Fruit fly (Drosophila melanogaster) Kc167 (cell line): Measurements from ENCODE around the gene CG1246.

Experiments used
- Myc ChIP-seq: fragments of >200 bp; optimal IDR thresholded peaks from 2 replicates; lab custom pipeline; 2017; ENCODE audit warnings: missing external identifiers
- Sin3A ChIP-seq: fragments of >200 bp; optimal IDR thresholded peaks from 2 replicates; lab custom pipeline; 2018; ENCODE audit warnings: missing external identifiers
- h ChIP-seq: fragments of >200 bp; optimal IDR thresholded peaks from 3 replicates; lab custom pipeline; 2018; ENCODE audit warnings: missing external identifiers
- insv ChIP-seq: fragments of >200 bp; optimal IDR thresholded peaks from 3 replicates; lab custom pipeline; 2018; ENCODE audit warnings: missing external identifiers
- psq ChIP-seq: fragments of >200 bp; optimal IDR thresholded peaks from 2 replicates; lab custom pipeline; 2017; ENCODE audit warnings: missing external identifiers
- ttk ChIP-seq: sonication (Bioruptor generic); optimal IDR thresholded peaks from 2 replicates; lab custom pipeline; 2017; ENCODE audit warnings: missing external identifiers

The CG1246 gene

dm6 chr3L:2636023-2636968 is 11.6 kb upstream of the CG1246 start:
- TF ChIP-seq psq (lab: Kevin White, UChicago) = peak; percentile 71
- no peak for TF ChIP-seq insv (lab: Kevin White, UChicago)

dm6 chr3L:2643324-2643723 is 4.5 kb upstream of the CG1246 start, which contains the start of gene CG14949:
CG14949 (minus strand) TSS chr3L:2643424.
- TF ChIP-seq h (lab: Kevin White, UChicago) (no peak), Sin3A (lab: Kevin White, UChicago) (no peak), Myc (lab: Kevin White, UChicago) (no peak), insv (lab: Kevin White, UChicago) (no peak), ttk (lab: Kevin White, UChicago) (no peak), psq (lab: Kevin White, UChicago) (no peak)

DNA sequence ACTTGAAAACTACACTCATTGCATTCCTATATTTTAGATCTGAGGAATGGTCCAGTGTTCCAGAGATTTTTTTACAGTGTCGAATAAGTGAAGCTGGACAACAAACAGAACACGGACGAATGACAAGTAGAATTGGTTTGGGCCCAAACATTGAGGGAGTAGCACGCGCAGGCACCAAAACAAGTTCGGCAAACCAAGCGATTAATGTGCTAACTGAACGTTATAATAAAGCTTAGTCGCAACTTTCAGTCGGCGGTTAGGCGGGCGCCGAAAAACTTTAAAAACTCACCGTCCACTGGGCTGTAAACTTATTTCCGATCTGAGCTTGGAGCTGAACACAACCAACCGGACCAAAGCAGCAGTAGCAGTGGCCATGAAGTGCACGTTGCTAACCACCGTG is 2.8 kb upstream of the CG1246 start, which contains the start of gene CG1143:
TSS of gene CG1143 (plus strand) at position 301 of the 400 bp plus-strand sequence.
- TF ChIP-seq insv (lab: Kevin White, UChicago) (no peak), Myc (lab: Kevin White, UChicago) (no peak), Sin3A (lab: Kevin White, UChicago) (no peak)

DNA sequence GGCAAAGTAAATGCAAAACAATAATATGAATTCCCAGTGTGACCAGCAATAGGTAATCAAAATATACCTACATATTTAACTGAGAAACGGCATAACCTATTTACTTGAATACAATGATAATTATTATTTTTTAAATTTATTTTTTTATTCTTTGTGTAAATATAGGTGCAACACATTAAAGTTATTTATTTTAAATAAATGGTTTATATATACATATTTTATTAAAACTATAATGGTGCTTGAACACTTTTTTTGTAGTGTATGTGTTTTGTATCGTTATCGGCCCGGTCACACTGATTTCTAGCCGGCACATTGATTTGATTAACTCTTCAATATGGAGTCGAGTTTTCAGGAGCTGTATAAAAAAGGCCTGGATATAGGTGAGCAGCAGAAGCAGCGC is 4.0 kb downstream of the CG1246 start, which contains the start of the genes ProRS-m, CG42304 and Snup:
TSS of gene ProRS-m (minus strand) at position 51 of the 400 bp plus-strand sequence.
TSS of gene CG42304 (plus strand) at position 289 of the 400 bp plus-strand sequence.
TSS of gene Snup (plus strand) at position 289 of the 400 bp plus-strand sequence.
- TF ChIP-seq Sin3A (lab: Kevin White, UChicago) = no peak
- TF ChIP-seq insv (lab: Kevin White, UChicago) = no peak
- TF ChIP-seq h (lab: Kevin White, UChicago) = no peak
- TF ChIP-seq ttk (lab: Kevin White, UChicago) = no peak
- TF ChIP-seq Myc (lab: Kevin White, UChicago) = no peak

dm6 chr3L:2659339-2659738 is 11.5 kb downstream of the CG1246 start, which contains the start of gene CG33233:
CG33233 (plus strand) TSS chr3L:2659639.
- TF ChIP-seq Myc (lab: Kevin White, UChicago) = no peak
- TF ChIP-seq ttk (lab: Kevin White, UChicago) = no peak
- no peak for TF ChIP-seq h (lab: Kevin White, UChicago)
- TF ChIP-seq psq (lab: Kevin White, UChicago) = no peak
- no peak for TF ChIP-seq insv (lab: Kevin White, UChicago)
- TF ChIP-seq Sin3A (lab: Kevin White, UChicago) = no peak

- TF ChIP-seq insv (lab: Kevin White, UChicago) (no peak), ttk (lab: Kevin White, UChicago) (no peak), psq (lab: Kevin White, UChicago) (no peak), h (lab: Kevin White, UChicago) (no peak), Myc (lab: Kevin White, UChicago) (no peak), Sin3A (lab: Kevin White, UChicago) (no peak)
Measured at dm6 chr3L:2661322-2661721, 13.5 kb downstream of the CG1246 start, which contains the start of gene CG33234. CG33234 (plus strand) TSS chr3L:2661622.
